Fruit fly (Drosophila melanogaster) Kc167 (cell line): ENCODE measurements around the gene Vps36.

Experiments used
- Myc ChIP-seq: fragments of >200 bp; optimal IDR thresholded peaks from 2 replicates; lab custom pipeline; 2017; ENCODE audit warnings: missing external identifiers
- Sin3A ChIP-seq: fragments of >200 bp; optimal IDR thresholded peaks from 2 replicates; lab custom pipeline; 2018; ENCODE audit warnings: missing external identifiers
- h ChIP-seq: fragments of >200 bp; optimal IDR thresholded peaks from 3 replicates; lab custom pipeline; 2018; ENCODE audit warnings: missing external identifiers
- insv ChIP-seq: fragments of >200 bp; optimal IDR thresholded peaks from 3 replicates; lab custom pipeline; 2018; ENCODE audit warnings: missing external identifiers
- psq ChIP-seq: fragments of >200 bp; optimal IDR thresholded peaks from 2 replicates; lab custom pipeline; 2017; ENCODE audit warnings: missing external identifiers
- ttk ChIP-seq: sonication (Bioruptor generic); optimal IDR thresholded peaks from 2 replicates; lab custom pipeline; 2017; ENCODE audit warnings: missing external identifiers

Gene Vps36

DNA sequence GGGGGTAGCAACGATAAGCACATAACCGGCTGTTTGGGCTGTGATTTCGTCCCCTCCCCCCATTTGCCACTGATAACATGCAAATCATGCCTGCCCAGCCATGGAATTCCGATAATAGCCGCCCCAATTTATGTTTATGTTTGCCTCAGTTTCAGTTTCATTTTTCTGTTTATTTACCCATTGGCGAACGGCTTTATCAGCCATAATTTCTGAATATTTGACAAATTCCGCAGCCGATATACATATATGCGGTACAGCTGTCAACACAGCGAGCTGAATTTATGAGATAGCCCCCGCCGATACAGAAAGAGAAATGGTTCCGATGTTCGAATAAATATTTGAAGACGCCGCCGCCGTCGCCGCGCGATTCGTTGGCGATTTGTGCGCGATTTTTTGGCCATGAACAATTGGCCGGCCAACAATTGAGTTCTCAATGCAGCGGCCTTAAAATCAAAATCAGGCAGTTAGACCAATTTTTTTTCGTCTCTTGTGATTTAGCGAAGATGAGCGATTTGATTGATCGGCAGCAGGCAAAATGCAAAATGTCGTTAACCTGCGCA lies 23.6 kb downstream of the Vps36 start:
- TF ChIP-seq insv (lab: Kevin White, UChicago) (no peak), h (lab: Kevin White, UChicago) (no peak), Myc (lab: Kevin White, UChicago) (no peak), Sin3A (no peak), ttk (lab: Kevin White, UChicago) (no peak), psq (lab: Kevin White, UChicago) (no peak)

DNA sequence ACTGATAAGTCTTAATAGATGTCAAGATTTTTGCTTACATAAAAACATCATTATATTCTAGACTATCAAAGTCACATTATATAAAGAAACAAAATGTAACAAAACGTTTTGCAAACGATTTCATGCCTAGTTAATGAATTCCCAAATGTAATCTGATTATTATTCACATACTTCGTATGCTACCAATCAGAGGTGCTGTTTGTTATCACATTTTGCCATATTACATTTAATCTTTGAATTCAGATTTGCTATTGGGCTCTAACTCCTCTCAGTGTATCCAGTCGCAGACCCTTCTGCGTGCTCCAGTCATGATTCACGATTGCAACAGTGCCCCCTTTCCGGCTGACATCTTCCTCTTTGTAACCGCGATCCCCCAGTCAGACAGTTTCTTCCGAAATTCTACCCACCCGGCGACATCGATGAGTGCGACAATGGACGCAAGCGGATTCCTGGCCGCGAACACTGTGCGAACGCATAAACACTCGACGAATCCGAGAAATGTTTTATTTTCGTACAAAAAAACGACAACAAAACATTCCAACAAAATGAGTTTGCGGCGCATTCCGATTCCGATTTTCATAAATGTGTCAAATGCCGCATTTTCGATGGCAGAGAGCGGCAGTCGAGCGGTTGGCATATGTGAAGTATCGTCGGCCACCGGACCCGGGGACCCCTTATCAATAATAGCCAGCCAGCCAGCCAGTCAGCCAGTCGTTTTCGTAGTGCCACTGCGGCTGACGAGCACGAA lies 24.6 kb downstream of the Vps36 start:
- no peak for TF ChIP-seq psq (lab: Kevin White, UChicago)
- no peak for TF ChIP-seq Sin3A
- no peak for TF ChIP-seq Myc (lab: Kevin White, UChicago)
- TF ChIP-seq insv (lab: Kevin White, UChicago) = no peak
- no peak for TF ChIP-seq ttk (lab: Kevin White, UChicago)
- TF ChIP-seq h (lab: Kevin White, UChicago) = no peak

DNA sequence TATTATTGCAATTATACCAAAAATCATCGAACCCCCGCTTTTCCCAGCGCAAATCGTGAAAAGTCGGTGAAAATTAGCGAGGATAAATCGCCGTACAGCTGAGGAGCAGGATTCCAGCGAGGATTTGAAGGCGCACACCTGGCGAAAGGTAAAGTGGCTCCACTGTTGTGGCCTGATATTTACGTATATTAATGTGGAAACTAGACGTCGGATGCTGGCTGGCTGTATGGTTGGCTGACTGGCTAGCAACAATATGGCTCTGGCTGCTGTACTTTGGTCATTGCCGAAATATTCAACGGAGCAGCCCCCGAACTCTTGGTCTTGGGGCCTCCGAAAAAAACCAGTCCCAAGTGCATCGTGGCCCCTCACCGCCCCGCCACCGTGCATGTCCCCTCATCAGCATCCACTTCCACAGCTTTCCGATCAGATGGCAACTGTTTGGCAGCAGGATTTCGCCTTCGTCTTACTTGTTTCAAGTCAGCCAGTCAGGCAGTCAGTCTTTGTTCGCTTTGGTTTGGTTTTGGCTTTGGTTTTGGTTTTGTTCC lies 26.0 kb downstream of the Vps36 start:
- TF ChIP-seq h (lab: Kevin White, UChicago) (no peak), psq (lab: Kevin White, UChicago) (no peak), Sin3A (no peak), ttk (lab: Kevin White, UChicago) (no peak), insv (lab: Kevin White, UChicago) (no peak), Myc (lab: Kevin White, UChicago) (no peak)

DNA sequence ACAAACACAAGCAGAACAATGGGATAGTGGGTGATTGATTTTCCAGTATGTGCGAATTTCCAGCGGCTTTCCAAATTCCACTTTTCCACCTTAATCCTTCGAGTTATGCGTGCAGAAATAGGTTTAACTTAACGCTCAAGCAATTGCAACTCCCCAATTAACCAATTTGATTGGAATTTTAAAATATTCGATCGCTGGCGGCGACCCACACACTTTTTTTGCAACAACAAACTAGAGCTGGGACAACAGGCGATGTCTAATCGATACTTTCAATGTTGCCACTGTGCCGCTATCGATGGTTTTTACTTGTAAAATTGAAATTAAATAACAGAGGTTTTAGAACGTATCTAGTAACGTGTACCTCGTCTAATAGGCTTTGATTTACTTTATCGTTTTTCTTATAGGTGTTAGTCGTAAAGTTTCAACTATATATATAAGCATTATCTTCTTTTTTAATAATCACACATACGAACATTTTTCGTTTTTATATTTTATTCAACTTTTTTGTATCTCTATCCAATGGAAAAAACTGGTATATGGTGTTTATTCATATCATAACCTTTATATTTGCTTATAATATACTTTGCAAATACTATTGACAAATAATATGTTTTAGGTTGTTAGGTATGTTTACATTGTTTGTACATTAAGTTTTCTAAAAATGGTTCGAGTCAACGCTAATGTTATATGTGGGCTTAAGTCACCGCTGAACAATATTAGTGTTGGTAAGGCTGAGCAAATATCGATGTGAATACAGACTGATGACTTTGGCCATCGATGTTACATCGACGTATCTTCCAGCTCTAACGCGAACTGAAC lies 26.7 kb downstream of the Vps36 start, which contains the start of the genes Abp1 and Tgi:
TSS of gene Abp1 (minus strand) at position 240 of the 819 bp plus-strand sequence.
TSS of gene Tgi (plus strand) at position 757 of the 819 bp plus-strand sequence.
- TF ChIP-seq insv (lab: Kevin White, UChicago) (no peak), ttk (lab: Kevin White, UChicago) (no peak), Myc (lab: Kevin White, UChicago) (no peak), h (lab: Kevin White, UChicago) (no peak), Sin3A (no peak), psq (lab: Kevin White, UChicago) (no peak)

DNA sequence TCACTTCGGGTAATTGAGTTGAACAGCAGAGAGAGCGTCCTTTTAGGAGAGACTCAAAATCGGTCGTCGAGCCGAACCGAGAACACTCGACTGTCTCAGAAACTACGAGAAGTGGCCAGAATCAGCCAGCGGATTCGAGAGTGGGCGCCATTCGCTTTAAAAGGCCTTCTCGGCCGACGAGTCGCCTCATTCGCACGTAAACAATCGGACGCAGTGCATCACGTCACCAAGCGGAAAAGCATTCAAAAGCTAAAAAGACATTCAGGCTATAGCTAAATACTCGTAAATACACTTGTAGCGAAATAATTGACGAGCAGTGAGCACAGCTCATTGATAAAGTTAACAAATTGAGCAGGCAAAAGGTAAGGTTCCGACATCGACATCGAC lies 32.7 kb downstream of the Vps36 start:
- no peak for TF ChIP-seq h (lab: Kevin White, UChicago)
- no peak for TF ChIP-seq insv (lab: Kevin White, UChicago)
- TF ChIP-seq ttk (lab: Kevin White, UChicago) = no peak
- no peak for TF ChIP-seq psq (lab: Kevin White, UChicago)
- TF ChIP-seq Myc (lab: Kevin White, UChicago) = no peak

DNA sequence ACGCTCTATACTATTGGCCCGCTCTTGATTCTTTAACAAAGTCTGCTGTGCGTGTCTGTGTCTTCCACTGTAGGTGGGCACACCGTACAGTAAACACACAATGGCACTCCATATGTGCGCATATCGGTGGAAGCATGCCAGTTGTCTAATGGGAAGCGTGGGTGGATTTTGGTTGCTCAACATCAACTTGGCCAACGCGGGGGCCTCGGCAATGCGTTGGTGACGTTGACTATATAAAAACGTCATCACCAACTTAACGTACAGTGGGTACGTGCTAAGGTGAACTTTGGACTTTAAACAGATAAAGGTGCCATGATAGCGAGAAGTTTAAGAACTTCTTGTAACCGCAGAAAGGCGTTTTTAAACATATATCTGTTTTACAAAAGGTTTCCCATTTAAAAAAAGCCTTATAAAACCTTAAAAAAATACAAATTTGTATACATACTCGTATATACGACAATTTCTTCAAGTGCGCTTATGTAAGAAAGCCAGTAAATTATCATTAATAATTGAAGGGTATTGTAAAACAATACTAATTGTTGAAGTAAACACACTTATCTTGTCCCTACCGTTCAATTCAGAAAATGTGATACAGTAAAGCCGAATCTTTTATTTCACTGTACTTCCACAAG lies 33.2 kb downstream of the Vps36 start:
- no peak for TF ChIP-seq h (lab: Kevin White, UChicago)
- no peak for TF ChIP-seq insv (lab: Kevin White, UChicago)
- TF ChIP-seq Sin3A = no peak
- TF ChIP-seq ttk (lab: Kevin White, UChicago) = no peak
- no peak for TF ChIP-seq Myc (lab: Kevin White, UChicago)
- TF ChIP-seq psq (lab: Kevin White, UChicago) = no peak

DNA sequence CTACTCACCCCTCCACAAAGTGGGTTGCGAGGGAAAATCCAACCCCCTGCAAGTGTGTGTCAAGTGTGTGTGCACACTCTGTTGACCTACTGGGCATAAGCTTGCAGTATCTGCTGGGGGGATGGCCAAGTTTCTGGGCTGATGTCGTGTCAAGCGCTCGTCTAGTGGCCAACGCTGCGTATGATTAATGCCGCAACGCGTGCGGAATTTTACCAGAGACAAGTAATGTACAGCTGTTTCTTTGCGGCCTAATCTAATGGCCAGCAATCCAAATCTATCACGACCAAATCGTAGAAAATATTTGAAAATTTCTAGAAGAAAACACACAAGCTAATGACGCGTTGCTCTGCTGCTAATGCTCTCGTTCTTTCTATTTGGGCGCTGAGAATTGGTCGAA lies 33.7 kb downstream of the Vps36 start:
- no peak for TF ChIP-seq ttk (lab: Kevin White, UChicago)
- TF ChIP-seq psq (lab: Kevin White, UChicago) = no peak
- TF ChIP-seq insv (lab: Kevin White, UChicago) = no peak
- no peak for TF ChIP-seq Myc (lab: Kevin White, UChicago)
- TF ChIP-seq Sin3A = no peak
- no peak for TF ChIP-seq h (lab: Kevin White, UChicago)

DNA sequence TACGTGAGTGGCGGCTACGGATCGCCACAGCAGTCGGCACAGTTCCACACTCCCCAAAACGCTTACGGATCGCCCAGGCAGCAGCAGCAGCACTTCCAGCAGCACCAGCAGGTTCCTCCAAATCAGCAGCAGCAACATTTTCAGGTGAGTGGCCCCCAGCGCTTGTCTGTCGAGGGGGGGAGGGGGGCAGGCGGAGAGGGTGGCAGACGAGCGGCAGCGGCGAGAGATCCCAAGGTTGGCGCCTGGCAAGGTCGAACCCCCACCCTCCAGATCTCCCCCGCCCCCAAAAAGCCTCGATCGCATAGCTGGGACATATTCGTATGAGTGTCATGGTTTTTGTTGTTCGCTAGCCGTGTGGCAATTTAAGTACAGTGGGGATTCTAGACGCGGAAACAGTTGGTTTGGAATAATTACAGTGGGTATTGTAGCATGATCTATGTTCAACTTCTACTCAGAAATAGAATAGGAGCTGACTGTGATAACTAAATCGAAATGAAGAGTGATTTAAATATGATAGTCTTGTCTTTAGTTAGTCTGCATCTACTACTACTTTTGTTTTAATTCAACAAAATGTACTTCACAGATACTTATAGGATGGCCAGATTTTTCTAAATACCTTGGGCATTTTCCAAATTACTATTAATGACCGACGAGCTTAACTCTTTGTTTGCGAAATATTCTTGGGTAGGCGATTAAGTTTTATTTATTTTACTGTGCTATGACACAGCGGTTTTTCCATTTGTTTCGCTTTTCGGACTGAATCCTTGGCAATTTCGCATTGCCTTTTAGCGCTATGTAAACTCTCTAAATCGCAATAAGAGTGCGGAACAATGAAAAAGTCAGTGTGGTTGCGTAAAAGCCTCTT lies 34.3 kb downstream of the Vps36 start:
- no peak for TF ChIP-seq psq (lab: Kevin White, UChicago)
- TF ChIP-seq Myc (lab: Kevin White, UChicago) = no peak
- TF ChIP-seq ttk (lab: Kevin White, UChicago) = no peak
- no peak for TF ChIP-seq Sin3A
- TF ChIP-seq insv (lab: Kevin White, UChicago) = no peak
- no peak for TF ChIP-seq h (lab: Kevin White, UChicago)

DNA sequence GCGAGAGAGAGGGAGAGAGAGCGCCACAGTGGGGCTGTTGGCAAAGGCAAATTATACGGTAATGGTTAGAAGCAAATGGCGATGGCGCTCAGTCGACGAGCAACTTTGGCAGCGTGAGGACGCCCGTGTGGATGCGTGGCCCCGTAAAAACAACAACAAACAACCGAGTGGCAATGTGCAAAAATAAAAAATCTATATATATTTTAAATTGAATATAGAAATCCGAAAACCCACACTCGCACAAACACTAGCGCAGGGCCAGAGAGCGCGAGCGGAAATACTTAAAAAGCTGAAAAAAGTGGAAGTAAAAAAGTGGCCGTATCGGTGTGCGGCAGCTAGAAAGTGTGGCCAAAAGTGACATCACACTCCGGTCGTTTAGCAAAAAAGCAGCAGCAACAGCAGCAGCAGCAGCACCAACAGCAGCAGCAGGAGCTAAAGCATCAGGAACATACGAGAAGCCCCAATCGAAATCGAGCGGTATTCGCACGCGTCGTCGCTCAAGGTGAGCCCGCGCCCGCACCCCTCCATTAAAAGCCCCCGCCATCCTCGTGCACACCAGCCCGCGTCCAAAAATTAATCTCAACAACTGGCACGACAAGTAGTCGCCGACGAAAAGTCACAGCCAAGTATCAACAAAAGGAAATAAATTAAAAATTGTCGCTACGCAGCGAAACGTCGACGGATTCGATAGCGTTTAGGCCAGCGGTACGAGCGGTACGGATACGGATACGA lies 35.3 kb downstream of the Vps36 start, which contains the start of gene stv:
TSS of gene stv (plus strand) at position 89 of the 732 bp plus-strand sequence.
- no peak for TF ChIP-seq Sin3A
